Worm (Caenorhabditis elegans) whole organism, mixed stage, embryonic: ENCODE results near the gene M18.3.

Experiments used
- M03D4.4 ChIP-seq: sonication (generic microtip); optimal IDR thresholded peaks from 2 replicates; lab custom pipeline; 2017; ENCODE audit warnings: mild to moderate bottlenecking, missing genetic modification characterization, missing compliant biosample characterization
- ceh-39 ChIP-seq: fragments of 150-350 bp; optimal IDR thresholded peaks from 2 replicates; lab custom pipeline; 2014; ENCODE audit warnings: missing biosample characterization, missing genetic modification characterization
- ceh-43 ChIP-seq: fragments of 200-800 bp; sonication (Bioruptor generic); optimal IDR thresholded peaks from 2 replicates; lab custom pipeline; 2018; ENCODE audit warnings: mild to moderate bottlenecking, missing genetic modification characterization, moderate library complexity, missing compliant biosample characterization
- ceh-83 ChIP-seq: fragments of 200-800 bp; sonication (Bioruptor generic); optimal IDR thresholded peaks from 2 replicates; lab custom pipeline; 2018; ENCODE audit warnings: mild to moderate bottlenecking, missing genetic modification characterization, missing compliant biosample characterization
- cnd-1 ChIP-seq: fragments of 200-800 bp; sonication (Bioruptor generic); optimal IDR thresholded peaks from 2 replicates; lab custom pipeline; 2018; ENCODE audit warnings: mild to moderate bottlenecking, missing genetic modification characterization, missing compliant biosample characterization
- drap-1 ChIP-seq: fragments of 200-800 bp; sonication (Bioruptor generic); optimal IDR thresholded peaks from 3 replicates; lab custom pipeline; 2018; ENCODE audit warnings: mild to moderate bottlenecking, missing genetic modification characterization, missing compliant biosample characterization
- elt-1 ChIP-seq: sonication (generic microtip); optimal IDR thresholded peaks from 2 replicates; lab custom pipeline; 2017; ENCODE audit warnings: missing genetic modification characterization, mild to moderate bottlenecking, missing compliant biosample characterization, antibody characterized with exemption, moderate library complexity, borderline replicate concordance; ENCODE audit not compliant: insufficient read depth
- elt-3 ChIP-seq: fragments of 150-350 bp; optimal IDR thresholded peaks from 2 replicates; lab custom pipeline; 2014; ENCODE audit warnings: missing biosample characterization, missing genetic modification characterization
- flh-1 ChIP-seq: fragments of 200-800 bp; sonication (Bioruptor generic); optimal IDR thresholded peaks from 2 replicates; lab custom pipeline; 2018; ENCODE audit warnings: mild to moderate bottlenecking, missing genetic modification characterization, moderate library complexity, missing compliant biosample characterization
- ham-2 ChIP-seq: fragments of 200-800 bp; sonication (Bioruptor generic); optimal IDR thresholded peaks from 2 replicates; lab custom pipeline; 2018; ENCODE audit warnings: mild to moderate bottlenecking, missing genetic modification characterization, missing compliant biosample characterization
- hlh-1 ChIP-seq: fragments of 150-350 bp; optimal IDR thresholded peaks from 2 replicates; lab custom pipeline; 2014; ENCODE audit warnings: missing biosample characterization, missing genetic modification reagents, missing genetic modification characterization
- lin-13 ChIP-seq: fragments of 150-350 bp; optimal IDR thresholded peaks from 2 replicates; lab custom pipeline; 2014; ENCODE audit warnings: missing biosample characterization, missing genetic modification characterization
- lin-32 ChIP-seq: fragments of 200-800 bp; sonication (Bioruptor generic); optimal IDR thresholded peaks from 2 replicates; lab custom pipeline; 2018; ENCODE audit warnings: mild to moderate bottlenecking, missing genetic modification characterization, missing compliant biosample characterization
- lsy-2 ChIP-seq: fragments of 150-350 bp; optimal IDR thresholded peaks from 2 replicates; lab custom pipeline; 2014; ENCODE audit warnings: missing biosample characterization, missing genetic modification characterization
- mab-5 ChIP-seq: fragments of 150-350 bp; optimal IDR thresholded peaks from 2 replicates; lab custom pipeline; 2014; ENCODE audit warnings: missing biosample characterization, missing genetic modification characterization
- mep-1 ChIP-seq: fragments of 150-350 bp; optimal IDR thresholded peaks from 2 replicates; lab custom pipeline; 2017; ENCODE audit warnings: missing biosample characterization, missing genetic modification reagents, missing genetic modification characterization, inconsistent platforms
- mls-2 ChIP-seq: sonication (generic microtip); optimal IDR thresholded peaks from 2 replicates; lab custom pipeline; 2016; ENCODE audit warnings: mild to moderate bottlenecking, missing genetic modification characterization, moderate library complexity, missing compliant biosample characterization
- nhr-12 ChIP-seq: fragments of 150-350 bp; optimal IDR thresholded peaks from 2 replicates; lab custom pipeline; 2014; ENCODE audit warnings: missing biosample characterization, missing genetic modification characterization
- nhr-2 ChIP-seq: fragments of 150-350 bp; optimal IDR thresholded peaks from 2 replicates; lab custom pipeline; 2014; ENCODE audit warnings: missing biosample characterization, missing genetic modification characterization
- nhr-237 ChIP-seq: fragments of 150-350 bp; optimal IDR thresholded peaks from 2 replicates; lab custom pipeline; 2014; ENCODE audit warnings: missing biosample characterization, missing genetic modification characterization
- nhr-76 ChIP-seq: sonication (generic microtip); optimal IDR thresholded peaks from 2 replicates; lab custom pipeline; 2017; ENCODE audit warnings: missing biosample characterization, missing genetic modification characterization
- sem-2 ChIP-seq: fragments of 200-800 bp; sonication (Bioruptor generic); optimal IDR thresholded peaks from 2 replicates; lab custom pipeline; 2018; ENCODE audit warnings: mild to moderate bottlenecking, missing genetic modification characterization, missing compliant biosample characterization
- snpc-4 ChIP-seq: fragments of 150-350 bp; optimal IDR thresholded peaks from 2 replicates; lab custom pipeline; 2014; ENCODE audit warnings: missing biosample characterization, missing genetic modification characterization
- sptf-1 ChIP-seq: sonication (generic microtip); optimal IDR thresholded peaks from 2 replicates; lab custom pipeline; 2017; ENCODE audit warnings: mild to moderate bottlenecking, missing genetic modification characterization, moderate library complexity, missing compliant biosample characterization
- tbx-8 ChIP-seq: fragments of 200-800 bp; sonication (Bioruptor generic); optimal IDR thresholded peaks from 2 replicates; lab custom pipeline; 2018; ENCODE audit warnings: mild to moderate bottlenecking, missing genetic modification characterization, moderate library complexity, missing compliant biosample characterization
- unc-120 ChIP-seq: sonication (generic microtip); optimal IDR thresholded peaks from 2 replicates; lab custom pipeline; 2017; ENCODE audit warnings: missing genetic modification characterization, missing compliant biosample characterization; ENCODE audit not compliant: poor library complexity, severe bottlenecking
- unc-39 ChIP-seq: fragments of 150-350 bp; optimal IDR thresholded peaks from 2 replicates; lab custom pipeline; 2014; ENCODE audit warnings: missing biosample characterization, missing genetic modification characterization
- unc-62 ChIP-seq: fragments of 150-350 bp; optimal IDR thresholded peaks from 2 replicates; lab custom pipeline; 2014; ENCODE audit warnings: missing biosample characterization, missing genetic modification reagents, missing genetic modification characterization

The M18.3 gene

DNA sequence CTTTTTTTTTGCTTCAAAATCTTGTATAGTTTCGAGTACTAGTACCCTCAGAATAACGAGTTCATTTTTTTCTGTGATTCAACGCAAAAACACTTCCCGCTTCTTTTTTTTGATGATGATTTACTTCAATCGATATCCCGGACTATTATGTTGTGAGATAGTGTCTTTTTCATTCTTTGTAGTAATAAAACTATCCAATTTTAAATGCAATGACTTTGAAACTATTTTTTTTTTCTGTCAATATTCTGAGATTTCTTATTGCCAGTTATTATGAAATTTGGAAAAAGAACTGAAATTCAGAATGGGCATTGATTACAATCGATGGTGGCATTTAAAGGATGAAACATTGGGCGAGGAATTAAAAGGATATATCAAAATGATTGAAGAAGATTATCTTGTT is at the start of gene M18.3:
Gene M18.3 (plus strand): TSS at position 301 of the 400 bp plus-strand sequence.
- TF ChIP-seq nhr-12 (tag; lab: Kevin White, UChicago) (no peak), ceh-83 (no peak), ham-2 (GFP tag; lab: Kevin White, UChicago) (no peak), elt-3 (tag; lab: Kevin White, UChicago) (no peak), flh-1 (GFP tag; lab: Kevin White, UChicago) (no peak), cnd-1 (tag; lab: Kevin White, UChicago) (no peak), unc-39 (tag; lab: Kevin White, UChicago) (no peak), M03D4.4 (no peak), elt-1 (no peak), sem-2 (no peak), mab-5 (tag; lab: Kevin White, UChicago) (no peak), lsy-2 (tag; lab: Kevin White, UChicago) (no peak), nhr-2 (tag; lab: Kevin White, UChicago) (no peak), mls-2 (tag; lab: Kevin White, UChicago) (no peak)

DNA sequence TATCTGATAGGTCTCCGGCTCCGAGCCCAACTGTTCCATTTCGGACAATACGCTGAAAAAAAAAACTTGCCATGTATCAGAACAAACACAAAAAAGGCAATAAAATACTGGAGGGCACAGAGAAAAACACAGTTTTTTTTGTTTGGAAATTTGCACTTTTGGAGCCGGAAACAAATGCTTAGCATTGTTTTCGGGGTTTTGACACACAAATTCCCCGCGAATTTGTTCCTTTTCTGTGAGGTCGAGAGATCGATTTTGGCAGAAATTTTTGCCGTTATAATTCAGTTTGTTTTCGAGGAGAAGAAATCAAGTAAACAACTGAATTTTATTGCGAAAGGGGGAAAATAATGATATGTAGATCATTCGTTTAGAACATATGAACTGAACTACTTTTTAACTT is 49.1 kb upstream of the M18.3 start, which contains the start of gene K08E4.2:
Gene K08E4.2 (minus strand): TSS at position 54 of the 400 bp plus-strand sequence.
- TF ChIP-seq sptf-1 (tag; lab: Kevin White, UChicago), result no peak
- TF ChIP-seq cnd-1 (tag; lab: Kevin White, UChicago), result no peak
- no peak for TF ChIP-seq hlh-1 (tag; lab: Kevin White, UChicago)
- no peak for TF ChIP-seq ceh-39 (tag; lab: Kevin White, UChicago)
- no peak for TF ChIP-seq mep-1
- no peak for TF ChIP-seq mls-2 (tag; lab: Kevin White, UChicago)
- no peak for TF ChIP-seq snpc-4 (tag; lab: Kevin White, UChicago)
- TF ChIP-seq lin-32 (GFP tag; lab: Kevin White, UChicago), result no peak
- no peak for TF ChIP-seq unc-120 (tag; lab: Kevin White, UChicago)
- TF ChIP-seq nhr-237 (tag; lab: Kevin White, UChicago), result no peak
- TF ChIP-seq ham-2 (GFP tag; lab: Kevin White, UChicago), result no peak
- TF ChIP-seq sem-2, result no peak
- no peak for TF ChIP-seq lin-13 (tag; lab: Kevin White, UChicago)
- no peak for TF ChIP-seq elt-3 (tag; lab: Kevin White, UChicago)
- TF ChIP-seq unc-39 (tag; lab: Kevin White, UChicago), result no peak
- TF ChIP-seq, all 35 proteins: peak for 0

DNA sequence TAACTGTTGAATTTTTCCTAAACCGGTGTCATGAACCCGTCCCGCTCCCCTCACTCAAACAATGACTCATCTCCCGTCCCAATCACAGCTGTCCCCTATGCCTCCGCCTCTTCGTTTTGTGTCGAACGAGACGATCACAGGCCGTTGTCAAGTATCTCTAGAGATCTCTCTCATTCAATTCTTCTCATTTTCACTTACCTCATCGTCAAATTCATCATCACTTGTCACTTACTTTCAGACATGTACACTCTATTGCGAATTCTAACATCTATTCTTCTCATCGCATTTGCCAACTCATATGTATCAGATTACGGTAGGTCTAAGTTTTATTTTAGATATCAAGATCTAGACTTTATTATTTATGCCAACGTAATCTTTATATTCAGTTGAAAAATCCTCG is 48.1 kb upstream of the M18.3 start, which contains the start of gene K08E4.3:
Gene K08E4.3 (plus strand): TSS at position 235 of the 400 bp plus-strand sequence.
- no peak for TF ChIP-seq mls-2 (tag; lab: Kevin White, UChicago)
- peak; percentile 77 for TF ChIP-seq unc-62 (GFP tag; lab: Kevin White, UChicago)
- no peak for TF ChIP-seq lin-13 (tag; lab: Kevin White, UChicago)
- peak; percentile 30 for TF ChIP-seq hlh-1 (tag; lab: Kevin White, UChicago)
- peak; percentile 18 for TF ChIP-seq unc-120 (tag; lab: Kevin White, UChicago)
- TF ChIP-seq cnd-1 (tag; lab: Kevin White, UChicago), result no peak

DNA sequence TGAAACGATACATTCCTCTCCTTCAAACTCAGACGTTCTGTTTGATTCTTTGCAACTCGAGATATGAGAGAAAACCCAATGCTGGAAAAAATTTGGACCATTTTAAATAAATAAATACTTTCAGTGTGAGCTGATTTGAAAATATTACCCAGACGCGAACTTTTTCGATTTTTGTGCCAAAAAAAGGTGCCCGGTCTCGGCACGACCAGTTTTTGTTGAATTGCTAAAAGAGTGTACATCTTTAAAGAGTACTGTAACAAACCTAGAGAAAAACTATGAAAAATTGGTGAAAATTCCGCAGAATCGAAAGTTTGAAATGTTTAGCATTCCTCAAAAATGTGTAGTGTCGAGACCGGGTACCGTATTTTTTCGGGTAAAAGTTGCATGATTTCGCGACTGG is 44.4 kb upstream of the M18.3 start, which contains the start of gene K08E4.8:
Gene K08E4.8 (minus strand): TSS at position 101 of the 400 bp plus-strand sequence.
- TF ChIP-seq nhr-76 (tag; lab: Kevin White, UChicago) (no peak), nhr-2 (tag; lab: Kevin White, UChicago) (no peak), ham-2 (GFP tag; lab: Kevin White, UChicago) (no peak), hlh-1 (tag; lab: Kevin White, UChicago) (no peak), elt-1 (no peak), tbx-8 (no peak), nhr-237 (tag; lab: Kevin White, UChicago) (no peak), elt-3 (tag; lab: Kevin White, UChicago) (no peak)

DNA sequence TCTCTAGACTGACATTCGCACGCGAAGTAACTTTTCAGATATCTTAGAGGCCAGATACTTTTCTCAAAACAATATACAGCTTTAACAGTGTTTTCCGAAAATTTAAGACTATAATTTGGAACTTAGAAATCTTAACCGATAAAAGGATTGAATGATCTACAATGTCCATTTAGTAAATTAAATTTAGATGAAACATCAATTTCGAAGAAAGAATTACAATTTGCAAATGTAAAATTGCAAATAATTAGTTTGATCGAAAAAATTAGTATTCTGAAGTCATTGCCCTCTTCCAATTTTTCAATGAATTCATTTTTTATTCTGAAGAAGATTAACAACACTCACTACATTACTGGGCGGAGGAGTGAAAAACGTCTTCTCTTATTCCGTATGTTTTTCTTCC is 37.1 kb upstream of the M18.3 start, which contains the start of gene bath-37:
Gene bath-37 (plus strand): TSS at position 301 of the 400 bp plus-strand sequence.
- TF ChIP-seq mab-5 (tag; lab: Kevin White, UChicago), result no peak
- TF ChIP-seq mep-1, result no peak
- TF ChIP-seq M03D4.4, result no peak
- TF ChIP-seq cnd-1 (tag; lab: Kevin White, UChicago), result no peak
- no peak for TF ChIP-seq ceh-83
- no peak for TF ChIP-seq nhr-12 (tag; lab: Kevin White, UChicago)
- TF ChIP-seq sptf-1 (tag; lab: Kevin White, UChicago), result no peak
- no peak for TF ChIP-seq elt-3 (tag; lab: Kevin White, UChicago)
- TF ChIP-seq unc-120 (tag; lab: Kevin White, UChicago), result no peak
- no peak for TF ChIP-seq ceh-39 (tag; lab: Kevin White, UChicago)
- TF ChIP-seq nhr-2 (tag; lab: Kevin White, UChicago), result no peak
- TF ChIP-seq unc-62 (GFP tag; lab: Kevin White, UChicago), result no peak
- TF ChIP-seq lsy-2 (tag; lab: Kevin White, UChicago), result no peak
- no peak for TF ChIP-seq drap-1 (GFP tag; lab: Kevin White, UChicago)
- no peak for TF ChIP-seq elt-1
- TF ChIP-seq ceh-43 (GFP tag; lab: Kevin White, UChicago), result no peak
- TF ChIP-seq tbx-8, result no peak
- no peak for TF ChIP-seq sem-2
- TF ChIP-seq snpc-4 (tag; lab: Kevin White, UChicago), result no peak
